Worm (Caenorhabditis elegans) whole organism, L3 larva: ENCODE measurements around the gene F36H9.1.

Experiments used
- R02D3.7 ChIP-seq: fragments of 150-350 bp; optimal IDR thresholded peaks from 2 replicates; lab custom pipeline; 2014; ENCODE audit warnings: missing biosample characterization, missing genetic modification characterization
- ZK546.5 ChIP-seq: sonication (generic microtip); optimal IDR thresholded peaks from 2 replicates; lab custom pipeline; 2017; ENCODE audit warnings: missing biosample characterization, missing genetic modification characterization
- aly-2 ChIP-seq: fragments of 150-350 bp; optimal IDR thresholded peaks from 2 replicates; lab custom pipeline; 2014; ENCODE audit warnings: missing biosample characterization, missing genetic modification characterization
- ama-1 ChIP-seq: fragments of 150-350 bp; optimal IDR thresholded peaks from 2 replicates; lab custom pipeline; 2018
- ceh-82 ChIP-seq: fragments of 150-350 bp; optimal IDR thresholded peaks from 2 replicates; lab custom pipeline; 2014; ENCODE audit warnings: missing biosample characterization, missing genetic modification characterization
- ceh-9 ChIP-seq: sonication (generic microtip); optimal IDR thresholded peaks from 2 replicates; lab custom pipeline; 2018; ENCODE audit warnings: missing biosample characterization, missing genetic modification characterization
- daf-12 ChIP-seq: fragments of 150-350 bp; optimal IDR thresholded peaks from 2 replicates; lab custom pipeline; 2014; ENCODE audit warnings: missing biosample characterization, missing genetic modification reagents, missing genetic modification characterization
- egl-27 ChIP-seq: sonication (generic microtip); optimal IDR thresholded peaks from 4 replicates; lab custom pipeline; 2017; ENCODE audit warnings: missing biosample characterization, missing genetic modification reagents, missing genetic modification characterization
- egl-5 ChIP-seq: fragments of 150-350 bp; optimal IDR thresholded peaks from 2 replicates; lab custom pipeline; 2017; ENCODE audit warnings: missing biosample characterization, missing genetic modification reagents, missing genetic modification characterization, inconsistent platforms
- elt-1 ChIP-seq: fragments of 150-350 bp; optimal IDR thresholded peaks from 2 replicates; lab custom pipeline; 2014; ENCODE audit warnings: missing biosample characterization, missing genetic modification characterization
- elt-2 ChIP-seq: sonication (generic microtip); optimal IDR thresholded peaks from 2 replicates; lab custom pipeline; 2016; ENCODE audit warnings: missing genetic modification reagents, mild to moderate bottlenecking, missing genetic modification characterization, missing compliant biosample characterization
- elt-3 ChIP-seq, 3 experiments: fragments of 150-350 bp in 1 of 3; sonication (generic microtip) in 2 of 3; optimal IDR thresholded peaks; 2 replicates in 2 of 3; 4 replicates in 1 of 3; lab custom pipeline; 2014 to 2017; ENCODE audit warnings: missing biosample characterization in 3 of 3, missing genetic modification characterization in 3 of 3
- fkh-2 ChIP-seq: fragments of 150-350 bp; optimal IDR thresholded peaks from 2 replicates; lab custom pipeline; 2014; ENCODE audit warnings: missing biosample characterization, missing genetic modification reagents, missing genetic modification characterization
- fos-1 ChIP-seq: fragments of 150-350 bp; optimal IDR thresholded peaks from 2 replicates; lab custom pipeline; 2014; ENCODE audit warnings: missing biosample characterization, missing genetic modification characterization
- hmg-11 ChIP-seq: sonication (generic microtip); optimal IDR thresholded peaks from 2 replicates; lab custom pipeline; 2016; ENCODE audit warnings: missing genetic modification characterization, missing compliant biosample characterization
- jun-1 ChIP-seq: fragments of 150-350 bp; optimal IDR thresholded peaks from 2 replicates; lab custom pipeline; 2014; ENCODE audit warnings: missing biosample characterization, missing genetic modification reagents, missing genetic modification characterization
- lin-15B ChIP-seq: fragments of 150-350 bp; optimal IDR thresholded peaks from 2 replicates; lab custom pipeline; 2014; ENCODE audit warnings: missing biosample characterization, missing genetic modification characterization
- lin-39 ChIP-seq: fragments of 150-350 bp; optimal IDR thresholded peaks from 2 replicates; lab custom pipeline; 2018; ENCODE audit warnings: missing biosample characterization, missing genetic modification reagents, missing genetic modification characterization
- lsy-12 ChIP-seq: sonication (generic microtip); optimal IDR thresholded peaks from 2 replicates; lab custom pipeline; 2016; ENCODE audit warnings: mild to moderate bottlenecking, missing genetic modification characterization, missing compliant biosample characterization
- mdl-1 ChIP-seq: fragments of 150-350 bp; optimal IDR thresholded peaks from 2 replicates; lab custom pipeline; 2014; ENCODE audit warnings: missing biosample characterization, missing genetic modification characterization
- nfya-1 ChIP-seq: sonication (generic microtip); optimal IDR thresholded peaks from 2 replicates; lab custom pipeline; 2017; ENCODE audit warnings: missing genetic modification characterization, mild to moderate bottlenecking, missing compliant biosample characterization, antibody characterized with exemption, moderate library complexity; ENCODE audit not compliant: insufficient read depth
- nhr-12 ChIP-seq: fragments of 150-350 bp; optimal IDR thresholded peaks from 2 replicates; lab custom pipeline; 2014; ENCODE audit warnings: missing biosample characterization, missing genetic modification characterization
- nhr-23 ChIP-seq: fragments of 150-350 bp; optimal IDR thresholded peaks from 2 replicates; lab custom pipeline; 2014; ENCODE audit warnings: missing biosample characterization, missing genetic modification reagents, missing genetic modification characterization
- nhr-237 ChIP-seq: fragments of 150-350 bp; optimal IDR thresholded peaks from 2 replicates; lab custom pipeline; 2014; ENCODE audit warnings: missing biosample characterization, missing genetic modification characterization
- nhr-25 ChIP-seq: sonication (generic microtip); optimal IDR thresholded peaks from 2 replicates; lab custom pipeline; 2017; ENCODE audit warnings: missing biosample characterization, missing genetic modification characterization
- nhr-28 ChIP-seq: fragments of 150-350 bp; optimal IDR thresholded peaks from 2 replicates; lab custom pipeline; 2014; ENCODE audit warnings: missing biosample characterization, missing genetic modification characterization
- nhr-43 ChIP-seq: sonication (generic microtip); optimal IDR thresholded peaks from 2 replicates; lab custom pipeline; 2016; ENCODE audit warnings: mild to moderate bottlenecking, missing genetic modification characterization, missing compliant biosample characterization; ENCODE audit not compliant: poor library complexity, severe bottlenecking
- nhr-67 ChIP-seq: fragments of 150-350 bp; optimal IDR thresholded peaks from 2 replicates; lab custom pipeline; 2014; ENCODE audit warnings: missing biosample characterization, missing genetic modification characterization
- nhr-76 ChIP-seq: fragments of 150-350 bp; sonication (generic microtip); optimal IDR thresholded peaks from 5 replicates; lab custom pipeline; 2014; ENCODE audit warnings: missing biosample characterization, missing genetic modification characterization
- nhr-77 ChIP-seq: fragments of 150-350 bp; optimal IDR thresholded peaks from 2 replicates; lab custom pipeline; 2014; ENCODE audit warnings: missing biosample characterization, missing genetic modification characterization
- pha-4 ChIP-seq: fragments of 150-350 bp; optimal IDR thresholded peaks from 2 replicates; lab custom pipeline; 2014; ENCODE audit warnings: missing biosample characterization, missing genetic modification reagents, missing genetic modification characterization
- pqm-1 ChIP-seq: fragments of 150-350 bp; optimal IDR thresholded peaks from 2 replicates; lab custom pipeline; 2017; ENCODE audit warnings: missing biosample characterization, missing genetic modification characterization, inconsistent platforms
- sea-2 ChIP-seq: fragments of 150-350 bp; sonication (generic microtip); optimal IDR thresholded peaks from 4 replicates; lab custom pipeline; 2014; ENCODE audit warnings: missing biosample characterization, missing genetic modification reagents, missing genetic modification characterization
- unc-62 ChIP-seq: fragments of 150-350 bp; sonication (generic microtip); optimal IDR thresholded peaks from 4 replicates; lab custom pipeline; 2014; ENCODE audit warnings: missing biosample characterization, missing genetic modification reagents, missing genetic modification characterization
- zag-1 ChIP-seq: fragments of 150-350 bp; optimal IDR thresholded peaks from 2 replicates; lab custom pipeline; 2014; ENCODE audit warnings: missing biosample characterization, missing genetic modification characterization
- ztf-11 ChIP-seq: fragments of 150-350 bp; optimal IDR thresholded peaks from 2 replicates; lab custom pipeline; 2014; ENCODE audit warnings: missing biosample characterization, missing genetic modification characterization

The F36H9.1 gene

ce11 chrV:1804645-1805559 lies 10.6 kb downstream of the F36H9.1 start, which contains the start of the genes hsp-16.2 and hsp-16.41 (continued):
- no peak for TF ChIP-seq egl-27 (tag; lab: Kevin White, UChicago)
- no peak for TF ChIP-seq daf-12 (tag; lab: Kevin White, UChicago)
- TF ChIP-seq nhr-23 (tag; lab: Kevin White, UChicago): no peak
- TF ChIP-seq nhr-237 (tag; lab: Kevin White, UChicago): no peak
- TF ChIP-seq jun-1 (tag; lab: Kevin White, UChicago): no peak
- no peak for TF ChIP-seq aly-2
- TF ChIP-seq ama-1 (lab: Kevin White, UChicago): peak; percentile 95
- TF ChIP-seq lin-15B: no peak

DNA sequence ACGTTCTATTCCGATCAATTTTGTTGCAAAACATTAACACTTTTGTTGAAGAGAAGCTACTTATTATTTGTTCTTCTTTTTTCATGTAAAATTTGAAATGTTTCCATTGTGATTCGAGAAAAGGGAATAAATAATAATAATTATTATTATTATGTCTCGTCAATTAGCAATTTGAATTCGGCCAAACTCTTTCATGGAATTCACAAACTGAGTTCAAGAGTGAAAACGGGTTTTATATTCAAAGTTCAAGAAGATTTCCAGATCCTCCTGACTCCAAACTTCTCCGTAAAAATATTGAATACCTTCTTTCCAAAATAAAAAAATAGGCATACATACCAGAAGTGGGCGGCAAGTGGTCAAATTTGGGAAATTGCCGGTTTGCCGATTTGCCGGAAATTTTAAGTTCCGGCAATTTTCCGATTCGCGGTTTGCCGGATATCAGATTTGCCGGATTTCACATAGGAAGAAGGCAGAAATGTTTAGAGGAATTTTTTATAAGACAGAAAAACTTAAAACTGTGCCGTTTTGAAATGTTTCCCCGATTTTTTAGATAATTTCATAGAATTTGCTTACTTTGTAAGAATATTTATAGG lies 11.5 kb downstream of the F36H9.1 start:
- TF ChIP-seq daf-12 (tag; lab: Kevin White, UChicago) (no peak), ztf-11 (tag; lab: Kevin White, UChicago) (no peak), pha-4 (tag; lab: Kevin White, UChicago) (peak; percentile 49), nfya-1 (tag; lab: Kevin White, UChicago) (peak; percentile 30), ama-1 (lab: Kevin White, UChicago) (peak; percentile 92), nhr-25 (tag; lab: Kevin White, UChicago) (peak; percentile 13), zag-1 (no peak), lin-39 (tag; lab: Kevin White, UChicago) (no peak), egl-5 (peak; percentile 19)

DNA sequence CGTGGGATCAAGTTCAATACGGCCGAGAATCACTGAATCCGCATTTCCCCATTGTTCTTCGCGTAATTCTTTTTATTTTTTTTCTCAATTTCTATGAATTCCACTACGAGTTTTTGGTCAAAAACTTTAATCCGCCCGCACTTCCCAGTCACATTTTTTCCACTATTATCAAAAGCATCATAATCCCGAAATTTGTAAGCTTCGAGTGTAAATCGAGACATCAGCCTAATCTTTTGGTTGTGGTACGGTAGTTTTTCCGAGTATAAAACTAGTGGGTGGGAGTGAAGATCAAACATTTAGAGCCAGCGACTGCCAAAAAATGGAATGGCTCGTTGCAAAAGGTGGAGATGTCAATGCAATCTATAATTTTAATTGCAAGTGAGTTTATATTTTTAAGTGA lies 12.8 kb downstream of the F36H9.1 start, which contains the start of gene srt-42:
Gene srt-42, plus strand, starts transcription at position 301 of the 400 bp plus-strand sequence.
- TF ChIP-seq elt-1 (tag; lab: Kevin White, UChicago) (no peak), elt-3 (tag; optimal IDR thresholded peaks at IDR 0.05; lab: Kevin White, UChicago) (no peak), ZK546.5 (no peak), daf-12 (tag; lab: Kevin White, UChicago) (no peak), lsy-12 (tag; lab: Kevin White, UChicago) (no peak), nhr-25 (tag; lab: Kevin White, UChicago) (no peak), nhr-12 (no peak), nhr-43 (no peak), ceh-9 (no peak), nhr-67 (tag; lab: Kevin White, UChicago) (no peak), nhr-237 (tag; lab: Kevin White, UChicago) (no peak), lin-39 (tag; lab: Kevin White, UChicago) (no peak), nhr-28 (tag; lab: Kevin White, UChicago) (no peak), pqm-1 (tag; lab: Kevin White, UChicago) (no peak), fos-1 (tag; lab: Kevin White, UChicago) (no peak), nhr-77 (tag; lab: Kevin White, UChicago) (no peak), unc-62 (GFP tag; lab: Kevin White, UChicago) (no peak), egl-5 (no peak), nhr-76 (no peak)

- TF ChIP-seq egl-27 (tag; lab: Kevin White, UChicago) (no peak), lsy-12 (tag; lab: Kevin White, UChicago) (no peak), daf-12 (tag; lab: Kevin White, UChicago) (no peak), elt-3 (tag; optimal IDR thresholded peaks at IDR 0.05; lab: Kevin White, UChicago) (no peak), mdl-1 (tag; lab: Kevin White, UChicago) (no peak), nhr-77 (tag; lab: Kevin White, UChicago) (no peak), egl-5 (no peak), elt-2 (tag; lab: Kevin White, UChicago) (no peak), fkh-2 (no peak), nhr-28 (tag; lab: Kevin White, UChicago) (no peak), ztf-11 (tag; lab: Kevin White, UChicago) (no peak), nhr-25 (tag; lab: Kevin White, UChicago) (no peak), R02D3.7 (tag; lab: Kevin White, UChicago) (no peak), nhr-43 (no peak), fos-1 (tag; lab: Kevin White, UChicago) (no peak), hmg-11 (tag; lab: Kevin White, UChicago) (no peak), ceh-82 (no peak), sea-2 (GFP tag; lab: Kevin White, UChicago) (no peak), ceh-9 (no peak), nhr-23 (tag; lab: Kevin White, UChicago) (no peak)
Observed at ce11 chrV:1811035-1811434, 16.7 kb downstream of the F36H9.1 start, which contains the start of gene Y46H3A.4. Gene Y46H3A.4, minus strand, starts transcription at chrV:1811135.
